Worm (Caenorhabditis elegans): ENCODE results near the gene C06A1.6.

Gene C06A1.6

ce11 chrII:10578843-10579430 is 14.5 kb upstream of the C06A1.6 start, which contains the start of gene rpb-6 (continued):
- TF ChIP-seq mes-2 (tag; optimal IDR thresholded peaks at IDR 0.05; ENCODE audit: poor library complexity, severe bottlenecking) (peak; percentile 59), ama-1 (optimal IDR thresholded peaks at IDR 0.05) (no peak), pqm-1 (tag; optimal IDR thresholded peaks at IDR 0.05) (no peak), R02D3.7 (tag; optimal IDR thresholded peaks at IDR 0.05) (peak; percentile 51), spr-1 (tag; optimal IDR thresholded peaks at IDR 0.05) (no peak), php-3 (GFP tag; IDR thresholded peaks at IDR 0.05) (no peak), zfp-2 (tag; optimal IDR thresholded peaks at IDR 0.05) (no peak), lin-39 (tag; optimal IDR thresholded peaks at IDR 0.05) (no peak), nhr-6 (tag; optimal IDR thresholded peaks at IDR 0.05) (no peak), nhr-25 (tag; optimal IDR thresholded peaks at IDR 0.05; ENCODE audit: borderline replicate concordance, insufficient read depth) (no peak), Y75B8A.6 (GFP tag; IDR thresholded peaks at IDR 0.05) (no peak), zag-1 (tag; optimal IDR thresholded peaks at IDR 0.05) (no peak), F37D6.2 (tag; optimal IDR thresholded peaks at IDR 0.05) (no peak), nhr-28 (tag; optimal IDR thresholded peaks at IDR 0.05) (no peak), F10B5.3 (tag; optimal IDR thresholded peaks at IDR 0.05) (no peak), mdt-29 (GFP tag; IDR thresholded peaks at IDR 0.05) (no peak), ceh-28 (tag; optimal IDR thresholded peaks at IDR 0.05) (no peak), hmg-1.1 (GFP tag; IDR thresholded peaks at IDR 0.05) (no peak), nhr-10 (tag; optimal IDR thresholded peaks at IDR 0.05) (no peak), zip-2 (tag; optimal IDR thresholded peaks at IDR 0.05) (no peak), egl-43 (GFP tag; IDR thresholded peaks at IDR 0.05) (no peak), dve-1 (tag; optimal IDR thresholded peaks at IDR 0.05; ENCODE audit: insufficient read depth) (no peak), zfp-3 (GFP tag; conservative IDR thresholded peaks at IDR 0.05) (no peak), Y5F2A.4 (GFP tag; optimal IDR thresholded peaks at IDR 0.05) (no peak), ceh-20 (GFP tag; IDR thresholded peaks at IDR 0.05) (no peak), daf-12 (tag; optimal IDR thresholded peaks at IDR 0.05) (no peak), dpl-1 (GFP tag; optimal IDR thresholded peaks at IDR 0.05) (peak; percentile 74)

- TF ChIP-seq lim-7 (GFP tag; IDR thresholded peaks at IDR 0.05) (no peak), lin-38 (GFP tag; IDR thresholded peaks at IDR 0.05) (peak; percentile 60), madf-5 (GFP tag; IDR thresholded peaks at IDR 0.05) (0 out of 4 replicates have a peak, but pooled peaks of 1 of the 2 experiments have one; percentile 16), duxl-1 (tag; optimal IDR thresholded peaks at IDR 0.05; ENCODE audit: poor library complexity) (peak; percentile 21), snpc-1.2 (GFP tag; IDR thresholded peaks at IDR 0.05) (no peak)
Observed at ce11 chrII:10574177-10574576, 9.7 kb upstream of the C06A1.6 start.

DNA sequence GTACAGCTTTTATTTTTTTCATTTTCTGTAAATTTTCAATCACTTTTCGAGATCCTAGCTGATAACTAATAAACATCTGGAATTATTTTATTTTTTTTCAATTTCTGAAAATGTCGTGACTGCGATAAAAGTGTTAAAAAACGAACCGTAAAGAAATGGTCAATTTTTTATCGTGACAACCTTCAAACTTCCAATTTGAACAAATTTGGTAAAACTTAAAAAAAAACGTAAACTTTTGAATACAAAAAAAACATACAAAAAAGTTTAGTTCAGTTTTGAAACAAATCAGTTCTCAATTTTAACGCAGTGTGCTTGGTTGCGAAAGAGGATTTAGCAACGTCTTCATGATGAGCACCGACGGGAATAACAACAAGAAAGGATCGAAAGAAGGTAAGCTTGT is 7.5 kb upstream of the C06A1.6 start, which contains the start of gene C06A1.3:
Gene C06A1.3, plus strand, starts transcription at position 301 of the 400 bp plus-strand sequence.
- TF ChIP-seq daf-16 (GFP tag; optimal IDR thresholded peaks at IDR 0.05) (no peak), daf-16 (tag; optimal IDR thresholded peaks at IDR 0.05) (no peak), zfp-3 (GFP tag; conservative IDR thresholded peaks at IDR 0.05) (no peak), nhr-41 (GFP tag; IDR thresholded peaks at IDR 0.05) (no peak), hlh-11 (tag; optimal IDR thresholded peaks at IDR 0.05) (no peak), nhr-237 (tag; optimal IDR thresholded peaks at IDR 0.05) (no peak), ZK337.2 (GFP tag; IDR thresholded peaks at IDR 0.05) (no peak), mdt-29 (GFP tag; IDR thresholded peaks at IDR 0.05) (no peak), zag-1 (tag; optimal IDR thresholded peaks at IDR 0.05) (no peak), F10B5.3 (tag; optimal IDR thresholded peaks at IDR 0.05) (no peak), tra-1 (GFP tag; IDR thresholded peaks at IDR 0.05) (no peak), fos-1 (tag; optimal IDR thresholded peaks at IDR 0.05) (no peak), php-3 (GFP tag; IDR thresholded peaks at IDR 0.05) (no peak)
